Worm (Caenorhabditis elegans): Measurements from ENCODE around the gene memo-1.

ce11 chrV:7836911-7837310, 10.1 kb downstream of the memo-1 start, which contains the start of gene txt-5:
- peak; percentile 39 for TF ChIP-seq hlh-30 (tag; optimal IDR thresholded peaks at IDR 0.05; ENCODE audit: insufficient read depth)
- TF ChIP-seq che-1 (tag; optimal IDR thresholded peaks at IDR 0.05), result no peak
- no peak for TF ChIP-seq ztf-16 (tag; optimal IDR thresholded peaks at IDR 0.05)
